Worm (Caenorhabditis elegans) whole organism, young adult: Measurements from ENCODE around the gene srh-208.
A peak's percentile ranks its signal among the peaks of the same experiment; 100 is the strongest.

Experiments used
- D2030.7 ChIP-seq: fragments of 200-800 bp; sonication (Bioruptor generic); IDR thresholded peaks from 2 replicates; pipeline ENCODE4 v1.3.6; 2022; ENCODE audit warnings: missing genetic modification reagents, missing genetic modification characterization, missing compliant biosample characterization
- F10E7.11 ChIP-seq: sonication (generic microtip); optimal IDR thresholded peaks from 2 replicates; lab custom pipeline; 2017; ENCODE audit warnings: mild to moderate bottlenecking, missing genetic modification characterization, moderate library complexity, missing compliant biosample characterization
- F22D6.2 ChIP-seq: sonication (generic microtip); optimal IDR thresholded peaks from 2 replicates; lab custom pipeline; 2016; ENCODE audit warnings: mild to moderate bottlenecking, missing genetic modification characterization, missing compliant biosample characterization
- F39B2.1 ChIP-seq: fragments of 200-800 bp; sonication (Bioruptor generic); IDR thresholded peaks from 2 replicates; pipeline ENCODE4 v1.3.6; 2022; ENCODE audit warnings: missing genetic modification reagents, missing genetic modification characterization, missing compliant biosample characterization
- F49E8.2 ChIP-seq: sonication (generic microtip); optimal IDR thresholded peaks from 3 replicates; lab custom pipeline; 2017; ENCODE audit warnings: missing genetic modification characterization, mild to moderate bottlenecking, missing compliant biosample characterization, antibody characterized with exemption, moderate library complexity; ENCODE audit not compliant: insufficient read depth
- F52B5.7 ChIP-seq: sonication (generic microtip); optimal IDR thresholded peaks from 2 replicates; lab custom pipeline; 2016; ENCODE audit warnings: mild to moderate bottlenecking, missing genetic modification characterization, missing compliant biosample characterization
- F57A8.1 ChIP-seq: fragments of 200-800 bp; sonication (Bioruptor generic); optimal IDR thresholded peaks from 2 replicates; lab custom pipeline; 2018; ENCODE audit warnings: mild to moderate bottlenecking, missing genetic modification characterization, moderate library complexity, missing compliant biosample characterization
- F57C9.4 ChIP-seq: sonication (generic microtip); optimal IDR thresholded peaks from 2 replicates; lab custom pipeline; 2017; ENCODE audit warnings: mild to moderate bottlenecking, missing genetic modification characterization, missing compliant biosample characterization
- T07F8.4 ChIP-seq: sonication (generic microtip); optimal IDR thresholded peaks from 2 replicates; lab custom pipeline; 2016; ENCODE audit warnings: mild to moderate bottlenecking, missing genetic modification characterization, moderate library complexity, missing compliant biosample characterization
- Y53F4B.3 ChIP-seq: fragments of 200-800 bp; sonication (Bioruptor generic); IDR thresholded peaks from 2 replicates; pipeline ENCODE4 v1.3.6; 2022; ENCODE audit warnings: missing genetic modification reagents, missing genetic modification characterization, missing compliant biosample characterization
- Y56A3A.18 ChIP-seq: fragments of 200-800 bp; sonication (Bioruptor generic); IDR thresholded peaks from 2 replicates; pipeline ENCODE4 v1.3.6; 2022; ENCODE audit warnings: missing genetic modification reagents, missing genetic modification characterization, missing compliant biosample characterization
- Y95B8A.8 ChIP-seq: fragments of 200-800 bp; sonication (Bioruptor generic); IDR thresholded peaks from 2 replicates; pipeline ENCODE4 v1.3.6; 2022; ENCODE audit warnings: missing genetic modification reagents, missing genetic modification characterization, missing compliant biosample characterization
- ZK185.1 ChIP-seq: sonication (generic microtip); optimal IDR thresholded peaks from 2 replicates; lab custom pipeline; 2016; ENCODE audit warnings: mild to moderate bottlenecking, missing genetic modification characterization, missing compliant biosample characterization; ENCODE audit not compliant: poor library complexity, severe bottlenecking
- attf-6 ChIP-seq: fragments of 200-800 bp; sonication (Bioruptor generic); IDR thresholded peaks from 2 replicates; pipeline ENCODE4 v1.3.6; 2022; ENCODE audit warnings: missing genetic modification reagents, missing genetic modification characterization, missing compliant biosample characterization
- cebp-1 ChIP-seq, 2 experiments: fragments of 200-800 bp in 1 of 2; sonication (Bioruptor generic) in 1 of 2; sonication (generic microtip) in 1 of 2; IDR thresholded peaks in 1 of 2; optimal IDR thresholded peaks in 1 of 2; 2 replicates each; pipeline versions ENCODE4 v1.3.6 to Lab custom; 2017 to 2022; ENCODE audit warnings: missing compliant biosample characterization in 2 of 2, missing genetic modification characterization in 2 of 2, mild to moderate bottlenecking in 1 of 2, missing genetic modification reagents in 1 of 2, moderate library complexity in 1 of 2
- cebp-2 ChIP-seq: fragments of 200-800 bp; sonication (Bioruptor generic); IDR thresholded peaks from 2 replicates; pipeline ENCODE4 v1.3.6; 2022; ENCODE audit warnings: missing genetic modification characterization, missing compliant biosample characterization
- ceh-58 ChIP-seq: fragments of 200-800 bp; sonication (Bioruptor generic); IDR thresholded peaks from 2 replicates; pipeline ENCODE4 v1.3.6; 2022; ENCODE audit warnings: missing genetic modification characterization, missing compliant biosample characterization
- ceh-79 ChIP-seq: sonication (generic microtip); optimal IDR thresholded peaks from 2 replicates; lab custom pipeline; 2017; ENCODE audit warnings: mild to moderate bottlenecking, missing genetic modification characterization, missing compliant biosample characterization
- die-1 ChIP-seq: sonication (generic microtip); optimal IDR thresholded peaks from 2 replicates; lab custom pipeline; 2016; ENCODE audit warnings: missing genotype, mild to moderate bottlenecking, missing genetic modification characterization, missing compliant biosample characterization
- dox-1 ChIP-seq: fragments of 200-800 bp; sonication (Bioruptor generic); IDR thresholded peaks from 2 replicates; pipeline ENCODE4 v1.3.6; 2022; ENCODE audit warnings: missing genetic modification reagents, missing genetic modification characterization, missing compliant biosample characterization
- egl-44 ChIP-seq: fragments of 200-800 bp; sonication (Bioruptor generic); IDR thresholded peaks from 2 replicates; pipeline ENCODE4 v1.3.6; 2022; ENCODE audit warnings: missing genetic modification reagents, missing genetic modification characterization, missing compliant biosample characterization
- egrh-3 ChIP-seq: fragments of 200-800 bp; sonication (Bioruptor generic); IDR thresholded peaks from 2 replicates; pipeline ENCODE4 v1.3.6; 2022; ENCODE audit warnings: missing genetic modification reagents, missing genetic modification characterization, missing compliant biosample characterization
- ekl-4 ChIP-seq: fragments of 200-800 bp; sonication (Bioruptor generic); IDR thresholded peaks from 2 replicates; pipeline ENCODE4 v1.3.6; 2022; ENCODE audit warnings: missing genetic modification reagents, missing genetic modification characterization, missing compliant biosample characterization
- ets-4 ChIP-seq: fragments of 200-800 bp; sonication (Bioruptor generic); optimal IDR thresholded peaks from 2 replicates; lab custom pipeline; 2018; ENCODE audit warnings: mild to moderate bottlenecking, missing genetic modification characterization, missing compliant biosample characterization
- lin-26 ChIP-seq: fragments of 200-800 bp; sonication (Bioruptor generic); IDR thresholded peaks from 2 replicates; pipeline ENCODE4 v1.3.6; 2022; ENCODE audit warnings: missing genetic modification reagents, missing genetic modification characterization, missing compliant biosample characterization
- lsy-27 ChIP-seq: sonication (generic microtip); optimal IDR thresholded peaks from 2 replicates; lab custom pipeline; 2017; ENCODE audit warnings: missing genetic modification characterization, mild to moderate bottlenecking, missing compliant biosample characterization, antibody characterized with exemption, missing genotype, borderline replicate concordance; ENCODE audit not compliant: insufficient read depth
- madf-10 ChIP-seq: sonication (generic microtip); optimal IDR thresholded peaks from 2 replicates; lab custom pipeline; 2016; ENCODE audit warnings: mild to moderate bottlenecking, missing genetic modification characterization, missing compliant biosample characterization
- madf-3 ChIP-seq: fragments of 200-800 bp; sonication (Bioruptor generic); IDR thresholded peaks from 2 replicates; pipeline ENCODE4 v1.3.6; 2022; ENCODE audit warnings: missing genetic modification reagents, missing genetic modification characterization, missing compliant biosample characterization
- mcd-1 ChIP-seq: fragments of 200-800 bp; sonication (Bioruptor generic); IDR thresholded peaks from 2 replicates; pipeline ENCODE4 v1.3.6; 2022; ENCODE audit warnings: missing genetic modification reagents, missing genetic modification characterization, missing compliant biosample characterization
- mel-28 ChIP-seq: sonication (generic microtip); optimal IDR thresholded peaks from 2 replicates; lab custom pipeline; 2016; ENCODE audit warnings: borderline replicate concordance, mild to moderate bottlenecking, missing genetic modification characterization, missing compliant biosample characterization
- nfyb-1 ChIP-seq: fragments of 200-800 bp; sonication (Bioruptor generic); IDR thresholded peaks from 2 replicates; pipeline ENCODE4 v1.3.6; 2022; ENCODE audit warnings: missing genetic modification reagents, missing genetic modification characterization, missing compliant biosample characterization
- nhr-27 ChIP-seq: fragments of 200-800 bp; sonication (Bioruptor generic); optimal IDR thresholded peaks from 2 replicates; lab custom pipeline; 2018; ENCODE audit warnings: mild to moderate bottlenecking, missing genetic modification characterization, moderate library complexity, missing compliant biosample characterization
- pbrm-1 ChIP-seq: fragments of 200-800 bp; sonication (Bioruptor generic); IDR thresholded peaks from 2 replicates; pipeline ENCODE4 v1.3.6; 2022; ENCODE audit warnings: missing genetic modification reagents, missing genetic modification characterization, missing compliant biosample characterization
- rpc-1 ChIP-seq, 2 experiments: fragments of 150-350 bp in 1 of 2; sonication (generic microtip) in 1 of 2; optimal IDR thresholded peaks; 2 replicates each; lab custom pipeline; 2014 to 2018; ENCODE audit warnings: missing biosample characterization in 1 of 2, missing genetic modification characterization in 1 of 2, missing genetic modification reagents in 1 of 2, missing genotype in 1 of 2
- sdz-38 ChIP-seq: sonication (generic microtip); optimal IDR thresholded peaks from 2 replicates; lab custom pipeline; 2016; ENCODE audit warnings: missing genotype, missing genetic modification characterization, missing compliant biosample characterization
- sptf-2 ChIP-seq: fragments of 200-800 bp; sonication (Bioruptor generic); optimal IDR thresholded peaks from 2 replicates; lab custom pipeline; 2018; ENCODE audit warnings: mild to moderate bottlenecking, missing genetic modification characterization, missing compliant biosample characterization
- tbx-9 ChIP-seq: sonication (generic microtip); optimal IDR thresholded peaks from 2 replicates; lab custom pipeline; 2016; ENCODE audit warnings: borderline replicate concordance, missing genetic modification characterization, inconsistent platforms, missing compliant biosample characterization
- tlf-1 ChIP-seq: fragments of 200-800 bp; sonication (Bioruptor generic); optimal IDR thresholded peaks from 2 replicates; lab custom pipeline; 2018; ENCODE audit warnings: mild to moderate bottlenecking, missing genetic modification characterization, missing compliant biosample characterization
- unc-62 ChIP-seq: fragments of 150-350 bp; optimal IDR thresholded peaks from 2 replicates; lab custom pipeline; 2014; ENCODE audit warnings: missing biosample characterization, missing genetic modification reagents, missing genetic modification characterization
- zfh-2 ChIP-seq: fragments of 200-800 bp; sonication (Bioruptor generic); conservative IDR thresholded peaks from 2 replicates; pipeline ENCODE4 v1.3.6; 2022; ENCODE audit warnings: missing genetic modification reagents, missing genetic modification characterization, missing compliant biosample characterization
- ztf-18 ChIP-seq: sonication (generic microtip); optimal IDR thresholded peaks from 2 replicates; lab custom pipeline; 2016; ENCODE audit warnings: missing genotype, mild to moderate bottlenecking, missing genetic modification characterization, missing compliant biosample characterization
- ztf-26 ChIP-seq: sonication (generic microtip); optimal IDR thresholded peaks from 2 replicates; lab custom pipeline; 2017; ENCODE audit warnings: missing genetic modification characterization, missing compliant biosample characterization
- ztf-28 ChIP-seq: fragments of 200-800 bp; sonication (Bioruptor generic); IDR thresholded peaks from 2 replicates; pipeline ENCODE4 v1.3.6; 2022; ENCODE audit warnings: missing genetic modification reagents, missing genetic modification characterization, missing compliant biosample characterization
- ztf-6 ChIP-seq: fragments of 200-800 bp; sonication (Bioruptor generic); IDR thresholded peaks from 2 replicates; pipeline ENCODE4 v1.3.6; 2022; ENCODE audit warnings: missing genetic modification reagents, missing genetic modification characterization, missing compliant biosample characterization

Gene srh-208

DNA sequence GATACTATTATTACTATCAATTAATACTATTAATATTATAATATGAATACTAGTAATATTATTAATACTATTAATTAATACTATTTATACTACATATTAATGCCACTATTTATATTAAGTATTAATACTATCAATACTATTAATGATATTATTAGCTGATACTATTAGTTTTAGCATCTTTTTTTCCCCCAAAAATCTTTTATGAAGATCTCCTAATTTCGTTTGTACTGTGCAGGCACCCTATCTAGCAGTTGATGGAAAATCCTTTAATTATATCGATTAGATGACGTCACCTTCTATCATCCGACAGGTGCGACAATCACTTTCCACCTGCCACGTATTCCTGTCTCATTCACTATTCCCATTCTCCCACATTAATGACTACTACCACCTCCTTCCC is 12.1 kb downstream of the srh-208 start, which contains the start of gene fbxb-65:
fbxb-65 (plus strand) TSS at position 301 of the 400 bp plus-strand sequence.
- TF ChIP-seq Y56A3A.18 = no peak
- TF ChIP-seq F52B5.7 (tag; lab: Kevin White, UChicago) = no peak
- no peak for TF ChIP-seq dox-1 (GFP tag; lab: Robert Waterston, UW)
- no peak for TF ChIP-seq ekl-4 (GFP tag; lab: Robert Waterston, UW)
- TF ChIP-seq ceh-58 (GFP tag; lab: Robert Waterston, UW) = no peak
- no peak for TF ChIP-seq F39B2.1 (GFP tag; lab: Robert Waterston, UW)
- TF ChIP-seq sdz-38 (tag; lab: Kevin White, UChicago) = no peak
- TF ChIP-seq F10E7.11 (tag; lab: Kevin White, UChicago) = no peak
- TF ChIP-seq cebp-2 (GFP tag; lab: Robert Waterston, UW) = no peak
- no peak for TF ChIP-seq madf-10
- TF ChIP-seq ZK185.1 (tag; lab: Kevin White, UChicago) = no peak
- TF ChIP-seq rpc-1 (optimal IDR thresholded peaks at IDR 0.05; lab: Kevin White, UChicago) = no peak
- no peak for TF ChIP-seq rpc-1 (tag; optimal IDR thresholded peaks at IDR 0.05; lab: Kevin White, UChicago)
- TF ChIP-seq lsy-27 (tag; lab: Kevin White, UChicago) = no peak
- TF ChIP-seq mel-28 (tag; lab: Kevin White, UChicago) = no peak
- TF ChIP-seq madf-3 (GFP tag; lab: Robert Waterston, UW) = no peak
- TF ChIP-seq Y95B8A.8 (GFP tag; lab: Robert Waterston, UW) = no peak
- no peak for TF ChIP-seq die-1 (tag; lab: Kevin White, UChicago)
- no peak for TF ChIP-seq attf-6 (GFP tag; lab: Robert Waterston, UW)

DNA sequence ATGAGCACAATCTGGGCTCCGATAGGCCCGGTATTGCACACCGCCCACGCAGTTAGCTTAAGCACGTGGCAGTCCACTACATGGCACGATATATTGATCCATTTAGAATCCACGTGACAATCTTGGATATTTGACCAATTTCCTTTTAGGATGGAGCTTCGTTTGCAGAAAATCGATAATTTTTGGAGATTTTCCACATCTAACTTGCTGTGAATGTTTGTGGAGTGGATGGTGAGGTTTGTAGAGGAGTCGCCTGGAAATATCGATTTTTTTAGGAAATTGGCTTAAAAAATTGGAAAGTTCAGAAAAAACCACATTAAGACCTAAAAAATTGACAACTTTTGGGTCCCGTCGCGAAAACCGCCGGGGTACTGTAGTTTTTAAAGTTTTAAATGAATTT is 20.2 kb downstream of the srh-208 start:
- no peak for TF ChIP-seq zfh-2 (GFP tag; lab: Robert Waterston, UW)
- TF ChIP-seq egrh-3 (GFP tag; lab: Robert Waterston, UW) = no peak
- TF ChIP-seq unc-62 (GFP tag; lab: Kevin White, UChicago) = no peak
- TF ChIP-seq F49E8.2 (tag; lab: Kevin White, UChicago) = no peak
- no peak for TF ChIP-seq ztf-6 (GFP tag; lab: Robert Waterston, UW)
- TF ChIP-seq pbrm-1 (GFP tag; lab: Robert Waterston, UW) = no peak
- no peak for TF ChIP-seq lin-26
- TF ChIP-seq ets-4 (GFP tag; lab: Kevin White, UChicago) = no peak
- TF ChIP-seq Y95B8A.8 (GFP tag; lab: Robert Waterston, UW) = no peak
- TF ChIP-seq nfyb-1 (GFP tag; lab: Robert Waterston, UW) = no peak

DNA sequence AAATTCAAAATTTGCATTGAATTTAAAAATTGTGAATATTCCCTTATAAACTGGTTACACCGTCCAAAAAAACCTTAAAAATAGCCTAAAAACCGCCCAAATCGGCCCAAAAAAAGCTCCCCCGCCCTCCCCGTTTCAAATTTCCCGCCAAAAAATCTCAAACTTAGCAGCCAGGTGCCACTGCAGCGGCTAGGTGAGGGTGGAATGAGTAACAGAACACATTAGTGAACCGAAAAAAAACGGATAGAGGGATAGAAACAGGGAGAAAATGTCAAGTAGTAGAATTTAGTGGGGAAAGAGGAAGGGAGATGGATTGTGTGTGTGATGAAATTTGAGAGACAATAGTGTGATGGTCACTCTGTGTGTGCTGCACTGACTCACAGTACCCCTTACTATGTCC is 34.8 kb downstream of the srh-208 start:
- TF ChIP-seq cebp-1 (GFP tag; IDR thresholded peaks at IDR 0.05; lab: Robert Waterston, UW) = no peak
- peak; percentile 6 for TF ChIP-seq cebp-1 (tag; optimal IDR thresholded peaks at IDR 0.05; lab: Kevin White, UChicago)
- TF ChIP-seq egl-44 (GFP tag; lab: Robert Waterston, UW) = no peak

DNA sequence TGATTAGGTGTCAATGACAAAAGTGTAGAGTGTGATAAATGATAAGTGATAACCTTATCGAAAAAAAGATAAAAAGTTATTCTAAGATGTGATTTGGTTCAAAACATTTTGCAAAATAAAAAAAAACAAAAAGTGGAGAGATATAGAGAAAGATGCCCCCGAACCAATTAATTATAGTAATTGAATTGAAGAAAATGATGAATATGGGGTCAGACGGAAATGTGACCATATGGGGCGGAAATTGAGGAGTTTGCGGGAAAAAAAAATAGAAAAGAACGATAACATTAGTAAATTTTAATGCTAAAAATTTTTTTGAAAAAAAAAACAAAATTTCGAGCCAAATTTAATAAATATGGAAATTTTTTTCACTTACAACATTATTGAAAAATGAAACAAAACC is 37.3 kb downstream of the srh-208 start:
- TF ChIP-seq tlf-1 (no peak), ceh-79 (tag; lab: Kevin White, UChicago) (no peak), T07F8.4 (no peak), nhr-27 (tag; lab: Kevin White, UChicago) (no peak), mcd-1 (GFP tag; lab: Robert Waterston, UW) (no peak), sdz-38 (tag; lab: Kevin White, UChicago) (no peak), F57C9.4 (tag; lab: Kevin White, UChicago) (no peak), tbx-9 (tag; lab: Kevin White, UChicago) (no peak), F57A8.1 (GFP tag; lab: Kevin White, UChicago) (no peak), ztf-28 (no peak), ztf-18 (no peak), ztf-26 (no peak), D2030.7 (no peak), F22D6.2 (no peak), lsy-27 (tag; lab: Kevin White, UChicago) (no peak), sptf-2 (GFP tag; lab: Kevin White, UChicago) (no peak), egrh-3 (GFP tag; lab: Robert Waterston, UW) (no peak), Y53F4B.3 (no peak)
